Fruit fly (Drosophila melanogaster) whole organism, prepupa: ENCODE measurements around the gene nompC.
A peak's percentile ranks its signal among the peaks of the same experiment; 100 is the strongest.

Experiments
- Blimp-1 ChIP-seq: fragments of 200-800 bp; sonication (Bioruptor generic); optimal IDR thresholded peaks from 3 replicates; lab custom pipeline; 2017; ENCODE audit warnings: missing biosample characterization, missing genetic modification characterization, mild to moderate bottlenecking, moderate library complexity, missing genetic modification reagents
- CG10669 ChIP-seq: fragments of 200-800 bp; sonication (Bioruptor generic); optimal IDR thresholded peaks from 3 replicates; lab custom pipeline; 2018; ENCODE audit warnings: missing biosample characterization, mild to moderate bottlenecking, missing genetic modification characterization, moderate library complexity
- CG11294 ChIP-seq: fragments of 200-800 bp; sonication (Bioruptor generic); IDR thresholded peaks from 2 replicates; pipeline ENCODE4 v1.3.6; 2022; ENCODE audit warnings: missing biosample characterization, missing genetic modification characterization
- CG1621 ChIP-seq: fragments of 200-800 bp; sonication (Bioruptor generic); optimal IDR thresholded peaks from 3 replicates; lab custom pipeline; 2018; ENCODE audit warnings: missing biosample characterization, mild to moderate bottlenecking, missing genetic modification characterization
- CG16779 ChIP-seq: fragments of 200-800 bp; sonication (Bioruptor generic); optimal IDR thresholded peaks from 3 replicates; lab custom pipeline; 2017; ENCODE audit warnings: missing biosample characterization, mild to moderate bottlenecking, missing genetic modification characterization
- CG31627 ChIP-seq: fragments of 200-800 bp; sonication (Bioruptor generic); optimal IDR thresholded peaks from 3 replicates; lab custom pipeline; 2016; ENCODE audit warnings: missing biosample characterization, missing genetic modification characterization
- CG32006 ChIP-seq: fragments of 200-800 bp; sonication (Bioruptor generic); optimal IDR thresholded peaks from 3 replicates; lab custom pipeline; 2017; ENCODE audit warnings: missing biosample characterization, mild to moderate bottlenecking, missing genetic modification characterization
- CG34406 ChIP-seq: fragments of 200-800 bp; sonication (Bioruptor generic); optimal IDR thresholded peaks from 3 replicates; lab custom pipeline; 2016; ENCODE audit warnings: missing biosample characterization, missing genetic modification characterization
- CG3919 ChIP-seq: fragments of 200-800 bp; sonication (Bioruptor generic); optimal IDR thresholded peaks from 3 replicates; lab custom pipeline; 2016; ENCODE audit warnings: missing biosample characterization, missing genetic modification characterization
- CG4318 ChIP-seq: fragments of 200-800 bp; sonication (Bioruptor generic); optimal IDR thresholded peaks from 3 replicates; lab custom pipeline; 2017; ENCODE audit warnings: missing biosample characterization, mild to moderate bottlenecking, missing genetic modification characterization
- CG6792 ChIP-seq: fragments of 200-800 bp; sonication (Bioruptor generic); optimal IDR thresholded peaks from 3 replicates; lab custom pipeline; 2016; ENCODE audit warnings: missing biosample characterization, missing genetic modification characterization
- CG7368 ChIP-seq: fragments of 200-800 bp; sonication (Bioruptor generic); optimal IDR thresholded peaks from 3 replicates; lab custom pipeline; 2016; ENCODE audit warnings: missing biosample characterization, missing genetic modification characterization
- CG8119 ChIP-seq: fragments of 200-800 bp; sonication (Bioruptor generic); IDR thresholded peaks from 3 replicates; pipeline ENCODE4 v1.3.6; 2022; ENCODE audit warnings: missing biosample characterization, missing genetic modification characterization
- CG8632 ChIP-seq: fragments of 200-800 bp; sonication (Bioruptor generic); optimal IDR thresholded peaks from 3 replicates; lab custom pipeline; 2016; ENCODE audit warnings: missing biosample characterization, missing genetic modification characterization
- Eip75B ChIP-seq: fragments of 200-800 bp; sonication (Bioruptor generic); optimal IDR thresholded peaks from 3 replicates; lab custom pipeline; 2016; ENCODE audit warnings: missing biosample characterization, missing genetic modification characterization
- Eip93F ChIP-seq: fragments of 200-800 bp; sonication (Bioruptor generic); optimal IDR thresholded peaks from 2 replicates; lab custom pipeline; 2016; ENCODE audit warnings: missing biosample characterization, mild to moderate bottlenecking, missing genetic modification characterization
- Ets21C ChIP-seq: fragments of 200-800 bp; sonication (Bioruptor generic); optimal IDR thresholded peaks from 3 replicates; lab custom pipeline; 2016; ENCODE audit warnings: missing biosample characterization, missing genetic modification characterization
- Hr38 ChIP-seq: sonication (Bioruptor generic); optimal IDR thresholded peaks from 2 replicates; lab custom pipeline; 2016; ENCODE audit warnings: missing biosample characterization, missing genetic modification characterization
- Hr39 ChIP-seq: fragments of 200-800 bp; sonication (Bioruptor generic); optimal IDR thresholded peaks from 2 replicates; lab custom pipeline; 2016; ENCODE audit warnings: missing biosample characterization, missing genetic modification characterization
- Lpt ChIP-seq: fragments of 200-800 bp; sonication (Bioruptor generic); optimal IDR thresholded peaks from 3 replicates; lab custom pipeline; 2016; ENCODE audit warnings: missing biosample characterization, missing genetic modification characterization
- Met ChIP-seq: fragments of 200-800 bp; sonication (Bioruptor generic); optimal IDR thresholded peaks from 3 replicates; lab custom pipeline; 2016; ENCODE audit warnings: missing biosample characterization, missing genetic modification characterization
- OdsH ChIP-seq: fragments of 200-800 bp; sonication (Bioruptor generic); optimal IDR thresholded peaks from 3 replicates; lab custom pipeline; 2016; ENCODE audit warnings: missing biosample characterization, missing genetic modification characterization
- Smox ChIP-seq: fragments of 200-800 bp; sonication (Bioruptor generic); optimal IDR thresholded peaks from 3 replicates; lab custom pipeline; 2016; ENCODE audit warnings: missing biosample characterization, missing genetic modification characterization
- Sox14 ChIP-seq: fragments of 200-800 bp; sonication (Bioruptor generic); optimal IDR thresholded peaks from 3 replicates; lab custom pipeline; 2016; ENCODE audit warnings: missing biosample characterization, missing genetic modification characterization
- Sox15 ChIP-seq: fragments of 200-800 bp; sonication (Bioruptor generic); optimal IDR thresholded peaks from 3 replicates; lab custom pipeline; 2016; ENCODE audit warnings: missing biosample characterization, missing genetic modification characterization
- acj6 ChIP-seq: fragments of 200-800 bp; sonication (Bioruptor generic); optimal IDR thresholded peaks from 3 replicates; lab custom pipeline; 2016; ENCODE audit warnings: missing biosample characterization, missing genetic modification characterization
- cyc ChIP-seq: fragments of 200-800 bp; sonication (Bioruptor generic); optimal IDR thresholded peaks from 3 replicates; lab custom pipeline; 2016; ENCODE audit warnings: missing biosample characterization, missing genetic modification characterization
- dac ChIP-seq: fragments of 200-800 bp; sonication (Bioruptor generic); optimal IDR thresholded peaks from 2 replicates; lab custom pipeline; 2017; ENCODE audit warnings: missing biosample characterization, mild to moderate bottlenecking, missing genetic modification characterization
- fd59A ChIP-seq: fragments of 200-800 bp; sonication (Bioruptor generic); optimal IDR thresholded peaks from 2 replicates; lab custom pipeline; 2017; ENCODE audit warnings: missing biosample characterization, mild to moderate bottlenecking, missing genetic modification characterization, missing genetic modification reagents
- fd85E ChIP-seq: fragments of 200-800 bp; sonication (Bioruptor generic); optimal IDR thresholded peaks from 3 replicates; lab custom pipeline; 2016; ENCODE audit warnings: missing biosample characterization, missing genetic modification characterization
- fkh ChIP-seq: fragments of 200-800 bp; sonication (Bioruptor generic); optimal IDR thresholded peaks from 3 replicates; lab custom pipeline; 2017; ENCODE audit warnings: missing biosample characterization, mild to moderate bottlenecking, missing genetic modification characterization, moderate library complexity
- lz ChIP-seq: fragments of 200-800 bp; sonication (Bioruptor generic); optimal IDR thresholded peaks from 3 replicates; lab custom pipeline; 2016; ENCODE audit warnings: missing biosample characterization, missing genetic modification characterization
- net ChIP-seq: fragments of 200-800 bp; sonication (Bioruptor generic); optimal IDR thresholded peaks from 3 replicates; lab custom pipeline; 2016; ENCODE audit warnings: missing biosample characterization, missing genetic modification characterization
- salr ChIP-seq, 2 experiments: fragments of 200-800 bp; sonication (Bioruptor generic); optimal IDR thresholded peaks; 3 replicates each; lab custom pipeline; 2016 to 2018; ENCODE audit warnings: missing biosample characterization in 2 of 2, missing genetic modification characterization in 2 of 2, mild to moderate bottlenecking in 1 of 2
- svp ChIP-seq: fragments of 200-800 bp; sonication (Bioruptor generic); peaks from one replicate; lab custom pipeline; 2016; ENCODE audit warnings: missing biosample characterization, missing genetic modification characterization
- topi ChIP-seq: fragments of 200-800 bp; sonication (Bioruptor generic); optimal IDR thresholded peaks from 3 replicates; lab custom pipeline; 2016; ENCODE audit warnings: missing biosample characterization, missing genetic modification characterization

Gene nompC

DNA sequence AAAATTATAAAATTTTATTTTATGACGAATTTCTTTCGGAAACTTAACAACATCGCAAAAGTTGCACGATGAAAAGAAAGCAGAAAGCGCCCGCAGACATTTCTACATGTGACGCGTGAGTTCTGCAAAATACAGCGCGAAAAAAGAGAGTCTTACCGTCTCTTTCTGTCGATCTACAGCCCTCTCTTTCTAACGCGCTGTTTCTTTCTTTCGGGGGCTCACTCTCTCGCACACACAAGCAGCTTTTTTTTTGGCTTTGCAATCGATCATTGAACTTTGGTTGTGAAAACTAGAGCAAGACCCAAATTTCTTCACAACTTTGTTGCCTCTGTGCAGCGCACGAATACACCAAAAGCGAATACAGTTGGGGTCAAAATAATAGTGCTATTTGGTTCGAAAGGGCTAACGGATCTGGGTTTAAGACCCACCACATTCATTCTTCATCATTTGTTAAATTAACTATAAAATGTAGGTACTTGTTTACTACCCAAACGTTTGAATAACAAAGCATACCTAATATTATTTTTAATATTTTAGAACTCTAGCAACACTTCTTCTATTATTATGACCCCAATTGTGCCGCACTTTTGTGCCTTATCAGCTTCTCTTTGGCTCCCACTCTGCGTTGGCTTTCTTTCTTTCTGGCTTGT, 46.9 kb upstream of the nompC start (continued):
- TF ChIP-seq CG1621 (tag; lab: Kevin White, UChicago) (no peak), fd59A (GFP tag; lab: Kevin White, UChicago) (no peak), CG6792 (GFP tag; lab: Kevin White, UChicago) (peak; percentile 78), CG11294 (GFP tag; lab: Robert Waterston, UW) (no peak), OdsH (GFP tag; lab: Kevin White, UChicago) (peak; percentile 83), Smox (peak; percentile 80), lz (GFP tag; lab: Kevin White, UChicago) (peak; percentile 70), CG8119 (GFP tag; lab: Robert Waterston, UW) (peak; percentile 70), cyc (GFP tag; lab: Kevin White, UChicago) (peak; percentile 58), Eip93F (GFP tag; lab: Kevin White, UChicago) (peak; percentile 75), acj6 (peak; percentile 67), dac (peak; percentile 69), CG31627 (GFP tag; lab: Kevin White, UChicago) (peak; percentile 73), Ets21C (GFP tag; lab: Kevin White, UChicago) (peak; percentile 73), Eip75B (peak; percentile 56), svp (GFP tag; lab: Kevin White, UChicago) (peak; percentile 85), CG8632 (peak; percentile 74), CG7368 (GFP tag; lab: Kevin White, UChicago) (peak; percentile 38), CG3919 (peak; percentile 70), CG10669 (GFP tag; lab: Kevin White, UChicago) (no peak), Sox14 (GFP tag; lab: Kevin White, UChicago) (peak; percentile 77), fkh (GFP tag; lab: Kevin White, UChicago) (peak; percentile 13), Lpt (peak; percentile 5), salr (GFP tag; optimal IDR thresholded peaks at IDR 0.05; lab: Kevin White, UChicago) (peak in 1 of 2 experiments; percentile 46), Sox15 (GFP tag; lab: Kevin White, UChicago) (peak; percentile 49), fd85E (GFP tag; lab: Kevin White, UChicago) (peak; percentile 21), topi (peak; percentile 76), CG34406 (GFP tag; lab: Kevin White, UChicago) (peak; percentile 76)
- TF ChIP-seq, all 60 proteins: peak for 50

DNA sequence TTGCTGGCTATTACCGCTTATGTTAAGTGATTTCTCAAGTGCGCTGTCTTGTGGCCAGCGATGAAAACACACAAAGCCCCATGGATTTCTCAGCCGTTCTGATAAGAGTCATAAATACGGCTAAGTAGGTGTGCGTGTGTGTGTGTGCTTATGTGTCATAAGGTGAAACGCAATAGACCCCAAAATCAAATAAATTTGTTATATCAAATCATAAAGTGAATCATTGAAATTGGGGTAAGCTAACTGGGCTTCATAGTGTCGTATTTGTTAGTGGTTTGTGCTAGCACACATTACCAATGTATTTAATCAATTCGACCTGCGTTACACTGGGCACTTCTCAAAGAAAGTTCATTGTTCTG, 46.4 kb upstream of the nompC start:
- TF ChIP-seq lz (GFP tag; lab: Kevin White, UChicago), result no peak
- no peak for TF ChIP-seq OdsH (GFP tag; lab: Kevin White, UChicago)
- TF ChIP-seq Hr38 (GFP tag; lab: Kevin White, UChicago), result no peak
- no peak for TF ChIP-seq Ets21C (GFP tag; lab: Kevin White, UChicago)
- TF ChIP-seq CG16779 (tag; lab: Kevin White, UChicago), result no peak
- TF ChIP-seq CG32006 (GFP tag; lab: Kevin White, UChicago), result no peak
- TF ChIP-seq topi, result no peak
- TF ChIP-seq CG4318, result no peak
- no peak for TF ChIP-seq fd59A (GFP tag; lab: Kevin White, UChicago)
- TF ChIP-seq CG7368 (GFP tag; lab: Kevin White, UChicago), result no peak
- TF ChIP-seq Hr39 (GFP tag; lab: Kevin White, UChicago), result no peak
- no peak for TF ChIP-seq net (GFP tag; lab: Kevin White, UChicago)

DNA sequence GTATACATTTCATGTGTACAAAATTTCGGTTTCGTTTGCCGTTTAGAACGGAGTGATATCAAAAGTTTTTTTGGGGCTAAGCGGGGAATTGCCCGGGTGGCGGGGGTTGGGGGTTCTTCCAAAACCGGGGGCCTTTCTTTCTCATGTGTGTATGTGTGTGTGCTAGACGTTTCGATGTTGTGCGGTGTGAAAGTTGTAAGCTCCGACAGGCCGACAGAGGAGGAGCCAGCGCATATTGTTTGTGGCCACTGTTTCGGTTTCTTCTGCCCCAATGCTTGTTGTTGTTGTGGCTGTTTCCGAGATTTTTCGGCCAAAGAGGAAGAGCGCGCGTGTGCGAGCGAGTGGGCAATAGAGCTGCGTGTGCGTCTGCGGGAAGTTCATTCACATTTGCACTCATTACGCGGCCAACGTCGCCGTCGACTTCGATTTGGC, 45.7 kb upstream of the nompC start:
- TF ChIP-seq Met (GFP tag; lab: Kevin White, UChicago) (peak; percentile 52), CG10669 (GFP tag; lab: Kevin White, UChicago) (no peak), salr (GFP tag; optimal IDR thresholded peaks at IDR 0.05; lab: Kevin White, UChicago) (no peak), svp (GFP tag; lab: Kevin White, UChicago) (peak; percentile 52), Blimp-1 (GFP tag; lab: Kevin White, UChicago) (peak; percentile 77)
